Fruit fly (Drosophila melanogaster): ENCODE measurements around the gene SAK.

DNA sequence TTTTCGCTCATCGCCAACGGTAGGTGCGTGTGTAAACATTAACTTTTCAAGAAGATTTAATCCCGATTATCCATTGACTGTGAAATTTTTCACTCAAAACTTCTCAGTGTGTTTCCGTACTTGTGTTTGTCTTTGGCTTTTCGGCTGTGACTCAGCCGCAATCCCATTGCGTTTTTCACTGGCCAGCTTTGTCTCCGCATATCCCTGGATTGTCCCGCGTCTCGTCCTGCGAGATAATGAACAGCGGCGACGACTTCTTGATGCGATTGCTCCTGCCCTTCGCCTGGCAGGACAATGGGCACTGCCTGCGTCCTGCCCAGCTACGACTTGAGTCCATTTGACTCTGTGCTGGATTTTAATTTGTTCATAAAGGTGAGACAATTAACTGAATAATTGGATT is 33.6 kb downstream of the SAK start:
- TF ChIP-seq insv (optimal IDR thresholded peaks at IDR 0.05) (no peak), psq (optimal IDR thresholded peaks at IDR 0.05) (no peak), h (optimal IDR thresholded peaks at IDR 0.05) (no peak), Myc (optimal IDR thresholded peaks at IDR 0.05) (no peak)

All from Kc167 (cell line).